Worm (Caenorhabditis elegans) whole organism, midembryonic: ENCODE results near the gene epg-6.

Source experiments
- T22C8.4 ChIP-seq: fragments of 200-800 bp; sonication (Bioruptor generic); IDR thresholded peaks from 2 replicates; pipeline ENCODE4 v1.3.6; 2022; ENCODE audit warnings: missing genetic modification characterization, missing compliant biosample characterization
- cog-1 ChIP-seq: sonication (generic microtip); optimal IDR thresholded peaks from 2 replicates; lab custom pipeline; 2016; ENCODE audit warnings: missing genetic modification characterization, missing compliant biosample characterization
- flt-1 ChIP-seq: fragments of 200-800 bp; sonication (Bioruptor generic); IDR thresholded peaks from 2 replicates; pipeline ENCODE4 v1.3.6; 2022; ENCODE audit warnings: missing genetic modification characterization, missing compliant biosample characterization
- klf-2 ChIP-seq: fragments of 200-800 bp; sonication (Bioruptor generic); conservative IDR thresholded peaks from 2 replicates; pipeline ENCODE4 v1.3.6; 2022; ENCODE audit warnings: missing genetic modification reagents, missing genetic modification characterization, missing compliant biosample characterization
- med-1 ChIP-seq: sonication (generic microtip); optimal IDR thresholded peaks from 2 replicates; lab custom pipeline; 2017; ENCODE audit warnings: missing genetic modification characterization, mild to moderate bottlenecking, missing compliant biosample characterization, antibody characterized with exemption, missing genetic modification reagents; ENCODE audit not compliant: insufficient read depth
- ref-1 ChIP-seq: fragments of 200-800 bp; sonication (Bioruptor generic); conservative IDR thresholded peaks from 2 replicates; pipeline ENCODE4 v1.3.6; 2022; ENCODE audit warnings: missing genetic modification reagents, missing genetic modification characterization, missing compliant biosample characterization
- tab-1 ChIP-seq: fragments of 200-800 bp; sonication (Bioruptor generic); IDR thresholded peaks from 2 replicates; pipeline ENCODE4 v1.3.6; 2022; ENCODE audit warnings: missing genetic modification characterization, missing compliant biosample characterization
- ztf-23 ChIP-seq: fragments of 200-800 bp; sonication (Bioruptor generic); IDR thresholded peaks from 2 replicates; pipeline ENCODE4 v1.3.6; 2022; ENCODE audit warnings: missing genetic modification reagents, missing genetic modification characterization, missing compliant biosample characterization
- ztf-29 ChIP-seq: fragments of 200-800 bp; sonication (Bioruptor generic); IDR thresholded peaks from 2 replicates; pipeline ENCODE4 v1.3.6; 2022; ENCODE audit warnings: missing genetic modification reagents, missing genetic modification characterization, missing compliant biosample characterization

epg-6 gene

DNA sequence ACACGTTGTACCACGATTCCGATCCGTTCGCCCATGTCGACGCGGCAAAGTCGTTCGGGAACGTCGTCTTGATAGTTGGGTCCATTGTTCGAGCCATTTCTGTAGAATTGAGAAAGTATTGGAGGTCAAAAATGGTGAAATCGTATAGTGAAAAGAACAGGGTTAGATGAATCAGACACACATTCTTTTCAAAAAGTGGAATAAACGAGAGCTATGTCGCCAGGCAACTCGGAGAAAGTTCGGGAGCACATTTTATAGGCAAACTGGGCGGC, 33.4 kb upstream of the epg-6 start, which contains the start of gene Y39A1A.9:
Gene Y39A1A.9, minus strand, starts transcription at position 99 of the 272 bp plus-strand sequence.
- no peak for TF ChIP-seq ztf-29 (GFP tag; lab: Robert Waterston, UW)
- no peak for TF ChIP-seq ztf-23
- TF ChIP-seq klf-2 (GFP tag; lab: Robert Waterston, UW): no peak
- TF ChIP-seq med-1: no peak
- TF ChIP-seq flt-1: no peak
- no peak for TF ChIP-seq tab-1
- TF ChIP-seq ref-1 (GFP tag; lab: Robert Waterston, UW): no peak
- no peak for TF ChIP-seq T22C8.4
- no peak for TF ChIP-seq cog-1 (tag; lab: Kevin White, UChicago)

ce11 chrIII:10632590-10633402, 32.8 kb upstream of the epg-6 start, which contains the start of gene Y39A1A.10:
Gene Y39A1A.10 (plus strand): TSS chrIII:10632728.
- TF ChIP-seq T22C8.4: no peak
- TF ChIP-seq tab-1: no peak
- no peak for TF ChIP-seq flt-1
- TF ChIP-seq klf-2 (GFP tag; lab: Robert Waterston, UW): no peak

DNA sequence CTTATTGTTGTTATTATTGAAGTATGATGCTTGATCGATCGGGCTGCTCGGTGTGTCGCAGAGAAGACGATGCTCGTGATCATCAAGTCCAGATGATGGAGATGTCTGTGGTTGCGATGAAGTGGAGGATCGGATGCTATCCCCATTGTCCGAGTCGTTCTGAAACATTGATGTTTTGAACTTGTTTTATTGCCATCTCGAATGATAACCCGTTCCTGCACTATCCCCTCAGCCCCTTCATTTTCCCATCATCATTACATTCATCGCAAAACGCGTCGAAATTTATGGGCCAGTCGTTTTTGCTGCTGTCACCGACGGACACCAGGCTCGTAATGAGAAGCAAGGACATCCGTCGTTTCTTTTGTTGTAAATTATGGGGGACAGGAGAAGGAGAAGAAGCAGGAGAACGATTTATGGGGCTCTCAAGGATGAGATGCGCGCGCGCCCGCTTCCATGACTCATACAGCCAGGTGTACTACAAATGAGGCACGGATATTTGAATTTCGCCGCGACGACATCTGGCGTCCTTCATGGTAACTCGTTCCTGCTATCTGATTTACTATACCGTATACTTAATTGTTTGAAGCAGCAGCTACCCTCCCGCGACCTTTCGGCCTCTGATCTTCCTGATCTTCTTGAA, 32.0 kb upstream of the epg-6 start:
- TF ChIP-seq cog-1 (tag; lab: Kevin White, UChicago) (no peak), klf-2 (GFP tag; lab: Robert Waterston, UW) (no peak), ztf-29 (GFP tag; lab: Robert Waterston, UW) (no peak), flt-1 (no peak), tab-1 (no peak), ztf-23 (no peak), med-1 (no peak), ref-1 (GFP tag; lab: Robert Waterston, UW) (no peak), T22C8.4 (no peak)

DNA sequence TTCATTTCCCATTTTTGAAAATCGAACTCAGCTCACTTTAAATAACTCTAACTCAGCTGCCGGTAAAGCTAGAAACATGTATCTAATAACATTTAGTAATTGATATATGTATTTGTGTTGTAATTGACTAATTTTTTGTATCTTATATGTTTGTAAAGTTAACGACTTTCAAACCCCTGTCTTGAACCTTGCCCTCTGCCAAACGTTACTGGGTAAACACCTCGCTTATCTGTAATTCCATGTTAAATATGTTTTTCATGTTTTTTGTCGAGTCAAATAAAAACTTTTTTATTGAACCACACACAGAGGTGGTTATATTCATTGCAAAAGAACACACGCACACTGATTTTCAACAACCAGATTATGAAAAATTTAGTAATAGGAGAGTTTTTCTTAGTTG, 29.8 kb upstream of the epg-6 start:
- no peak for TF ChIP-seq flt-1
- no peak for TF ChIP-seq ztf-23
- no peak for TF ChIP-seq cog-1 (tag; lab: Kevin White, UChicago)
- no peak for TF ChIP-seq T22C8.4
- no peak for TF ChIP-seq ztf-29 (GFP tag; lab: Robert Waterston, UW)
- TF ChIP-seq med-1: no peak
- no peak for TF ChIP-seq ref-1 (GFP tag; lab: Robert Waterston, UW)
- TF ChIP-seq tab-1: no peak
- no peak for TF ChIP-seq klf-2 (GFP tag; lab: Robert Waterston, UW)

- TF ChIP-seq med-1 (no peak), klf-2 (GFP tag; lab: Robert Waterston, UW) (no peak)
Observed at ce11 chrIII:10629043-10629442, 29.1 kb upstream of the epg-6 start, which contains the start of gene swt-4. Gene swt-4 (minus strand): TSS chrIII:10629143.

ce11 chrIII:10628360-10628759, 28.4 kb upstream of the epg-6 start:
- no peak for TF ChIP-seq klf-2 (GFP tag; lab: Robert Waterston, UW)

ce11 chrIII:10624564-10624963, 24.6 kb upstream of the epg-6 start:
- TF ChIP-seq ztf-23 (peak; percentile 82), med-1 (peak; percentile 55), T22C8.4 (peak; percentile 92), ref-1 (GFP tag; lab: Robert Waterston, UW) (peak; percentile 85), tab-1 (peak; percentile 93), ztf-29 (GFP tag; lab: Robert Waterston, UW) (peak; percentile 67), klf-2 (GFP tag; lab: Robert Waterston, UW) (peak; percentile 81), cog-1 (tag; lab: Kevin White, UChicago) (peak; percentile 51), flt-1 (peak; percentile 94)

DNA sequence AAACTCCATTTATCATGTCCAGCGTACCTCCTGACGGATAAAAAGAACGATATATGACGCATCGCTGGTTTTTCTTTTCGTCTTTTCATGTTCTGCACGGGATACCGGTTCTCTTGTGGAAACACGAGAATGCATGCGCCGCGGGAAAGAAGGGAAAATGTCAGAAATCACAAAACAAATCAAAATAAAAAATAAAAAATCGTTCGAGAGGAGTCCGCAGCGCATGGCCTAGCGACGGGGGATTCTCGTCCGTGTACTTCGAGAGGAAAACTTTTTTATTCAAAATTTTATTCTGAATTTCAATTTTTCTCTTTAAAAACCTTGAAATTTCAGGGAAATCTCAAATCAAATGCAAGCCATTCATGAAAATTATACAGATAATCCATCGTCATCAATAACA, 21.2 kb upstream of the epg-6 start, which contains the start of the genes lron-10 and hpr-9:
Gene lron-10, minus strand, starts transcription at position 162 of the 400 bp plus-strand sequence.
Gene hpr-9, plus strand, starts transcription at position 344 of the 400 bp plus-strand sequence.
- no peak for TF ChIP-seq cog-1 (tag; lab: Kevin White, UChicago)
- no peak for TF ChIP-seq med-1
- TF ChIP-seq ztf-29 (GFP tag; lab: Robert Waterston, UW): no peak
- TF ChIP-seq flt-1: peak; percentile 48; the same call in 1 of the 2 replicates
- no peak for TF ChIP-seq tab-1
- TF ChIP-seq ref-1 (GFP tag; lab: Robert Waterston, UW): no peak
- TF ChIP-seq ztf-23: 0 out of 2 replicates have a peak, but pooled peaks have one; percentile 55

- TF ChIP-seq ref-1 (GFP tag; lab: Robert Waterston, UW) (no peak), klf-2 (GFP tag; lab: Robert Waterston, UW) (no peak), tab-1 (no peak), med-1 (no peak), ztf-23 (no peak), T22C8.4 (no peak), ztf-29 (GFP tag; lab: Robert Waterston, UW) (no peak), cog-1 (tag; lab: Kevin White, UChicago) (no peak), flt-1 (no peak)
Observed at ce11 chrIII:10615166-10615565, 15.2 kb upstream of the epg-6 start, which contains the start of gene mrpl-22. Gene mrpl-22 (plus strand): TSS chrIII:10615466.

DNA sequence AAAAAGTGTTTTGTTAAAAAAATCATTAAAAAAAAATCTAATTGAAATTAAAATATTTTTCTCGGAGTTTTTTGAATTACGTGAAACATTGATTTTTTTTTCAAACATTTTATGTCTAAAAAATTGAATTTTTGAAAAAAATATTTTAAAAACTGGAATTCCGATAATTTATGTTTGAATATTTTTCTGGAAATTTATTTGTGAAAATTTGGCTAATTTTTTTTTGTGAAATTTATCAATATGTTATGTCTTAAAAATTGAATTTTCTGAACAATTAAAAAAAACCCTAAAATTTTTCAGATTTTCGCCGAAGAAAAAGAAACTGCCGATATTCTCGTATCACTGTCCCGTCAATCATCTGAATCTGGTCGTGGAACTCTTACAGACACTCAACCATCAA, 12.3 kb upstream of the epg-6 start, which contains the start of gene Y39A1A.24:
Gene Y39A1A.24, plus strand, starts transcription at position 301 of the 400 bp plus-strand sequence.
- no peak for TF ChIP-seq flt-1
- no peak for TF ChIP-seq cog-1 (tag; lab: Kevin White, UChicago)
- no peak for TF ChIP-seq ztf-29 (GFP tag; lab: Robert Waterston, UW)
- TF ChIP-seq ref-1 (GFP tag; lab: Robert Waterston, UW): no peak
- TF ChIP-seq tab-1: no peak
- no peak for TF ChIP-seq ztf-23
